Worm (Caenorhabditis elegans): Measurements from ENCODE around the gene srv-34.

srv-34 gene

ce11 chrV:16405366-16405765, 30.8 kb upstream of the srv-34 start:
- TF ChIP-seq lin-38 (GFP tag; IDR thresholded peaks at IDR 0.05) (peak; percentile 75), F37D6.2 (tag; optimal IDR thresholded peaks at IDR 0.05) (no peak)

- TF ChIP-seq fkh-10 (GFP tag; optimal IDR thresholded peaks at IDR 0.05) (no peak), set-16 (GFP tag; IDR thresholded peaks at IDR 0.05) (no peak), unc-39 (tag; optimal IDR thresholded peaks at IDR 0.05) (no peak), hif-1 (tag; optimal IDR thresholded peaks at IDR 0.05) (no peak), daf-16 (GFP tag; optimal IDR thresholded peaks at IDR 0.05) (no peak), daf-16 (tag; optimal IDR thresholded peaks at IDR 0.05) (no peak), nhr-41 (GFP tag; IDR thresholded peaks at IDR 0.05) (no peak)
Observed at ce11 chrV:16403974-16404373, 29.4 kb upstream of the srv-34 start, which contains the start of gene syp-1. Gene syp-1 (plus strand): TSS chrV:16404274.

- TF ChIP-seq Y75B8A.6 (GFP tag; IDR thresholded peaks at IDR 0.05): no peak
- TF ChIP-seq egl-27 (tag; optimal IDR thresholded peaks at IDR 0.05): no peak
- no peak for TF ChIP-seq daf-8 (GFP tag; IDR thresholded peaks at IDR 0.05)
- TF ChIP-seq T26A8.4 (GFP tag; IDR thresholded peaks at IDR 0.05): no peak
- TF ChIP-seq unc-62 (GFP tag; optimal IDR thresholded peaks at IDR 0.05 in 1 of 2): no peak
- TF ChIP-seq unc-62 (tag; optimal IDR thresholded peaks at IDR 0.05): no peak
- no peak for TF ChIP-seq ces-1 (GFP tag; optimal IDR thresholded peaks at IDR 0.05)
- no peak for TF ChIP-seq saeg-2 (GFP tag; IDR thresholded peaks at IDR 0.05)
- peak; percentile 87 for TF ChIP-seq unc-130 (GFP tag; optimal IDR thresholded peaks at IDR 0.05)
- peak; percentile 17 for TF ChIP-seq nhr-48 (tag; optimal IDR thresholded peaks at IDR 0.05)
- TF ChIP-seq set-16 (GFP tag; IDR thresholded peaks at IDR 0.05): no peak
- TF ChIP-seq jun-1 (tag; optimal IDR thresholded peaks at IDR 0.05): no peak
- TF ChIP-seq F37D6.2 (tag; optimal IDR thresholded peaks at IDR 0.05): peak; percentile 33
- TF ChIP-seq lin-1 (GFP tag; IDR thresholded peaks at IDR 0.05): no peak
- TF ChIP-seq gei-8 (GFP tag; optimal IDR thresholded peaks at IDR 0.05): no peak
- peak; percentile 14 for TF ChIP-seq nhr-6 (tag; optimal IDR thresholded peaks at IDR 0.05)
- TF ChIP-seq tra-1 (GFP tag; IDR thresholded peaks at IDR 0.05): peak; percentile 59; the same call in 1 of the 2 replicates
- TF ChIP-seq R02D3.7 (tag; optimal IDR thresholded peaks at IDR 0.05): no peak
- TF ChIP-seq arid-1 (GFP tag; conservative IDR thresholded peaks at IDR 0.05): no peak
- peak; percentile 42 for TF ChIP-seq ztf-7 (tag; optimal IDR thresholded peaks at IDR 0.05)
- no peak for TF ChIP-seq fkh-10 (GFP tag; optimal IDR thresholded peaks at IDR 0.05)
- TF ChIP-seq lin-15B (tag; optimal IDR thresholded peaks at IDR 0.05): no peak
- TF ChIP-seq D1046.2 (GFP tag; IDR thresholded peaks at IDR 0.05): no peak
- TF ChIP-seq lsy-2 (tag; optimal IDR thresholded peaks at IDR 0.05): peak in 1 of 2 experiments; percentile 87
- no peak for TF ChIP-seq zip-2 (tag; optimal IDR thresholded peaks at IDR 0.05)
- TF ChIP-seq ztf-11 (tag; optimal IDR thresholded peaks at IDR 0.05): no peak
- no peak for TF ChIP-seq nhr-28 (tag; optimal IDR thresholded peaks at IDR 0.05)
- TF ChIP-seq Y5F2A.4 (GFP tag; optimal IDR thresholded peaks at IDR 0.05): no peak
- TF ChIP-seq spr-1 (tag; optimal IDR thresholded peaks at IDR 0.05): no peak
- TF ChIP-seq pqm-1 (tag; optimal IDR thresholded peaks at IDR 0.05): no peak
- TF ChIP-seq lir-3 (tag; optimal IDR thresholded peaks at IDR 0.05): no peak
- TF ChIP-seq hlh-30 (tag; optimal IDR thresholded peaks at IDR 0.05; ENCODE audit: insufficient read depth): no peak
- TF ChIP-seq hmg-1.1 (GFP tag; IDR thresholded peaks at IDR 0.05): peak; percentile 59
- peak; percentile 89 for TF ChIP-seq dmd-9 (GFP tag; IDR thresholded peaks at IDR 0.05)
- TF ChIP-seq mxl-2 (GFP tag; conservative IDR thresholded peaks at IDR 0.05): no peak
- no peak for TF ChIP-seq nhr-111 (GFP tag; optimal IDR thresholded peaks at IDR 0.05)
- peak; percentile 99 for TF ChIP-seq dpl-1 (GFP tag; optimal IDR thresholded peaks at IDR 0.05)
- TF ChIP-seq mdt-29 (GFP tag; IDR thresholded peaks at IDR 0.05): 0 out of 2 replicates have a peak, but pooled peaks have one; percentile 17
- no peak for TF ChIP-seq nhr-76 (tag; optimal IDR thresholded peaks at IDR 0.05)
- no peak for TF ChIP-seq ceh-32 (tag; optimal IDR thresholded peaks at IDR 0.05; ENCODE audit: poor library complexity)
- no peak for TF ChIP-seq lin-39 (tag; optimal IDR thresholded peaks at IDR 0.05)
- no peak for TF ChIP-seq zag-1 (tag; optimal IDR thresholded peaks at IDR 0.05)
- TF ChIP-seq daf-12 (tag; optimal IDR thresholded peaks at IDR 0.05): no peak
Observed at ce11 chrV:16401519-16401918, 26.9 kb upstream of the srv-34 start, which contains the start of gene F13A7.14. Gene F13A7.14 (plus strand): TSS chrV:16401891.
